Fruit fly (Drosophila melanogaster): ENCODE results near the gene CG17233.

Gene CG17233

dm6 chr3L:20197213-20197612, 44.5 kb downstream of the CG17233 start:
- TF ChIP-seq CG17801 (GFP tag; optimal IDR thresholded peaks at IDR 0.05; ENCODE audit: partially characterized antibody) = no peak

- TF ChIP-seq CG17801 (GFP tag; optimal IDR thresholded peaks at IDR 0.05; ENCODE audit: partially characterized antibody) = no peak
Observed at dm6 chr3L:20196321-20196720, 45.4 kb downstream of the CG17233 start.

dm6 chr3L:20195875-20196274, 45.8 kb downstream of the CG17233 start:
- no peak for TF ChIP-seq CG17801 (GFP tag; optimal IDR thresholded peaks at IDR 0.05; ENCODE audit: partially characterized antibody)

dm6 chr3L:20194731-20195130, 47.0 kb downstream of the CG17233 start:
- TF ChIP-seq CG17801 (GFP tag; optimal IDR thresholded peaks at IDR 0.05; ENCODE audit: partially characterized antibody) = no peak

- no peak for TF ChIP-seq CG17801 (GFP tag; optimal IDR thresholded peaks at IDR 0.05; ENCODE audit: partially characterized antibody)
Observed at dm6 chr3L:20193748-20194058, 48.0 kb downstream of the CG17233 start.

- TF ChIP-seq CG17801 (GFP tag; optimal IDR thresholded peaks at IDR 0.05; ENCODE audit: partially characterized antibody) = no peak
Observed at dm6 chr3L:20192872-20193747, 48.6 kb downstream of the CG17233 start.

- no peak for TF ChIP-seq CG17801 (GFP tag; optimal IDR thresholded peaks at IDR 0.05; ENCODE audit: partially characterized antibody)
Observed at dm6 chr3L:20191848-20192247, 49.9 kb downstream of the CG17233 start.

dm6 chr3L:20187885-20188570, 53.7 kb downstream of the CG17233 start, which contains the start of gene Ssk:
TSS of gene Ssk (plus strand) at chr3L:20188522.
- TF ChIP-seq CG17801 (GFP tag; optimal IDR thresholded peaks at IDR 0.05; ENCODE audit: partially characterized antibody) = peak; percentile 22

- no peak for TF ChIP-seq CG17801 (GFP tag; optimal IDR thresholded peaks at IDR 0.05; ENCODE audit: partially characterized antibody)
Observed at dm6 chr3L:20186294-20187020, 55.2 kb downstream of the CG17233 start.

dm6 chr3L:20185886-20186285, 55.8 kb downstream of the CG17233 start:
- TF ChIP-seq CG17801 (GFP tag; optimal IDR thresholded peaks at IDR 0.05; ENCODE audit: partially characterized antibody) = no peak

dm6 chr3L:20185206-20185868, 56.4 kb downstream of the CG17233 start:
- TF ChIP-seq CG17801 (GFP tag; optimal IDR thresholded peaks at IDR 0.05; ENCODE audit: partially characterized antibody) = no peak

- no peak for TF ChIP-seq CG17801 (GFP tag; optimal IDR thresholded peaks at IDR 0.05; ENCODE audit: partially characterized antibody)
Observed at dm6 chr3L:20183345-20184088, 58.2 kb downstream of the CG17233 start.
